Worm (Caenorhabditis elegans) whole organism, late embryonic: Measurements from ENCODE around the gene T23G4.127.

Experiments
- ama-1 ChIP-seq: fragments of 150-350 bp; optimal IDR thresholded peaks from 2 replicates; lab custom pipeline; 2014
- elt-2 ChIP-seq: sonication (generic microtip); optimal IDR thresholded peaks from 2 replicates; lab custom pipeline; 2016; ENCODE audit warnings: missing genetic modification reagents, missing genetic modification characterization, missing compliant biosample characterization
- fax-1 ChIP-seq: sonication (generic microtip); optimal IDR thresholded peaks from 2 replicates; lab custom pipeline; 2016; ENCODE audit warnings: missing genotype, missing genetic modification characterization, missing compliant biosample characterization
- hlh-13 ChIP-seq: fragments of 200-800 bp; sonication (Bioruptor generic); optimal IDR thresholded peaks from 2 replicates; lab custom pipeline; 2018; ENCODE audit warnings: mild to moderate bottlenecking, missing genetic modification characterization, missing compliant biosample characterization
- hlh-15 ChIP-seq: sonication (generic microtip); optimal IDR thresholded peaks from 2 replicates; lab custom pipeline; 2016; ENCODE audit warnings: missing genetic modification characterization, missing compliant biosample characterization

- TF ChIP-seq elt-2 = no peak
- TF ChIP-seq hlh-13 (GFP tag; lab: Kevin White, UChicago) = no peak
- no peak for TF ChIP-seq fax-1
- TF ChIP-seq ama-1 (lab: Kevin White, UChicago) = no peak
- no peak for TF ChIP-seq hlh-15 (tag; lab: Kevin White, UChicago)
Observed at ce11 chrIV:13666849-13667430, 31.6 kb downstream of the T23G4.127 start, which contains the start of gene fbxa-215.
